Fruit fly (Drosophila melanogaster): ENCODE results near the gene Pcp.

DNA sequence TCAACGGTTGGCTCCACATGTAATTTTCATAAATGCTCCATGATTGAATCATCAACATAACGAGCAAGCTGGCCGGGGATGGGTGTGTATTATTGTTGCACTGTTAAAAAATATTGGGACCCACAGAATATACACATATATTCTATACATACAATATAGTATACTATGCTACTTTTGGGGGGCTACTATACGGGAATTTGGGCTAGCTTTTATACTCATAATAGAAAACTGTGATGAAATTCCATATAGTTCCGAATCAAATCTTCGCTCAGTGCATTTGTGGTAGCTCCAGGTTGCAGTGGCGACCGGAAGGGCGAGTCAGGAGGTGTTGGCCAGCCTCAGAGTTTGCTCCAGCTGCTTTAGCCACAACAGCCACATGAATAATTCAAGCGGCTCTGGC, 50.4 kb downstream of the Pcp start:
- no peak for TF ChIP-seq CG7101 (tag; optimal IDR thresholded peaks at IDR 0.05)
- no peak for TF ChIP-seq tj (GFP tag; optimal IDR thresholded peaks at IDR 0.05)
- no peak for TF ChIP-seq CG11617 (GFP tag; optimal IDR thresholded peaks at IDR 0.05)
- no peak for TF ChIP-seq Crg-1 (GFP tag; optimal IDR thresholded peaks at IDR 0.05)
- TF ChIP-seq CG7045 (GFP tag; optimal IDR thresholded peaks at IDR 0.05) = no peak
- TF ChIP-seq ovo (GFP tag; optimal IDR thresholded peaks at IDR 0.05) = no peak
- TF ChIP-seq bab1 (GFP tag; optimal IDR thresholded peaks at IDR 0.05) = no peak

Measured in whole organism, adult.